Worm (Caenorhabditis elegans) whole organism, young adult: ENCODE measurements around the gene T07F12.1.

Experiments
- B0019.2 ChIP-seq: fragments of 200-800 bp; sonication (Bioruptor generic); conservative IDR thresholded peaks from 2 replicates; pipeline ENCODE4 v1.3.6; 2022; ENCODE audit warnings: missing genetic modification reagents, missing genetic modification characterization, missing compliant biosample characterization
- T26A5.8 ChIP-seq: sonication (generic microtip); optimal IDR thresholded peaks from 2 replicates; lab custom pipeline; 2016; ENCODE audit warnings: missing genetic modification characterization, missing compliant biosample characterization
- hmg-20 ChIP-seq: fragments of 200-800 bp; sonication (Bioruptor generic); IDR thresholded peaks from 2 replicates; pipeline ENCODE4 v1.3.6; 2022; ENCODE audit warnings: missing genetic modification reagents, missing genetic modification characterization, missing compliant biosample characterization
- hrde-1 ChIP-seq: sonication (generic microtip); optimal IDR thresholded peaks from 2 replicates; lab custom pipeline; 2016; ENCODE audit warnings: missing genetic modification characterization, mild to moderate bottlenecking, missing compliant biosample characterization, moderate library complexity, missing genotype, missing genetic modification reagents, borderline replicate concordance
- lin-35 ChIP-seq, 3 experiments: fragments of 150-350 bp in 2 of 3; sonication (generic microtip) in 1 of 3; optimal IDR thresholded peaks; 2 replicates each; lab custom pipeline; 2014 to 2018; ENCODE audit warnings: missing biosample characterization in 3 of 3, missing genetic modification characterization in 3 of 3, missing genetic modification reagents in 3 of 3
- nfya-1 ChIP-seq: sonication (generic microtip); optimal IDR thresholded peaks from 2 replicates; lab custom pipeline; 2017; ENCODE audit warnings: antibody characterized with exemption, missing compliant biosample characterization, missing genetic modification characterization, borderline replicate concordance; ENCODE audit not compliant: insufficient read depth
- nhr-90 ChIP-seq: sonication (generic microtip); optimal IDR thresholded peaks from 2 replicates; lab custom pipeline; 2016; ENCODE audit warnings: missing genotype, mild to moderate bottlenecking, missing genetic modification characterization, missing compliant biosample characterization
- tbp1 ChIP-seq: fragments of 200-800 bp; sonication (Bioruptor generic); optimal IDR thresholded peaks from 2 replicates; lab custom pipeline; 2018; ENCODE audit warnings: mild to moderate bottlenecking, missing genetic modification characterization, missing compliant biosample characterization
- unc-62 ChIP-seq: fragments of 150-350 bp; optimal IDR thresholded peaks from 2 replicates; lab custom pipeline; 2014; ENCODE audit warnings: missing biosample characterization, missing genetic modification reagents, missing genetic modification characterization
- ztf-25 ChIP-seq: fragments of 200-800 bp; sonication (Bioruptor generic); IDR thresholded peaks from 2 replicates; pipeline ENCODE4 v1.3.6; 2022; ENCODE audit warnings: missing genetic modification reagents, missing genetic modification characterization, missing compliant biosample characterization
- ztf-6 ChIP-seq: fragments of 200-800 bp; sonication (Bioruptor generic); IDR thresholded peaks from 2 replicates; pipeline ENCODE4 v1.3.6; 2022; ENCODE audit warnings: missing genetic modification reagents, missing genetic modification characterization, missing compliant biosample characterization

- TF ChIP-seq tbp1 (no peak), nfya-1 (tag; lab: Kevin White, UChicago) (no peak), ztf-6 (GFP tag; lab: Robert Waterston, UW) (no peak), B0019.2 (GFP tag; lab: Robert Waterston, UW) (no peak), hmg-20 (GFP tag; lab: Robert Waterston, UW) (no peak), nhr-90 (no peak), lin-35 (GFP tag; optimal IDR thresholded peaks at IDR 0.05; lab: Kevin White, UChicago) (no peak), unc-62 (GFP tag; lab: Kevin White, UChicago) (no peak), T26A5.8 (tag; lab: Kevin White, UChicago) (no peak), ztf-25 (GFP tag; lab: Robert Waterston, UW) (no peak), hrde-1 (tag; lab: Kevin White, UChicago) (no peak)
Measured at ce11 chrX:4844765-4845164, 49.1 kb upstream of the T07F12.1 start.
